Fruit fly (Drosophila melanogaster) whole organism, wandering third instar larva: ENCODE data around the gene fbp.

Experiments used
- Dfd ChIP-seq: fragments of >200 bp; optimal IDR thresholded peaks from 2 replicates; lab custom pipeline; 2017; ENCODE audit warnings: missing biosample characterization, missing genetic modification characterization
- Hr78 ChIP-seq: fragments of >200 bp; optimal IDR thresholded peaks from 2 replicates; lab custom pipeline; 2017; ENCODE audit warnings: missing biosample characterization, missing genetic modification characterization
- psq ChIP-seq: fragments of 200-800 bp; sonication (Bioruptor generic); optimal IDR thresholded peaks from 3 replicates; lab custom pipeline; 2017; ENCODE audit warnings: missing biosample characterization, mild to moderate bottlenecking, missing genetic modification characterization, moderate library complexity

dm6 chr2L:19796111-19796451, 32.1 kb upstream of the fbp start, which contains the start of gene sick:
- TF ChIP-seq Dfd (GFP tag; lab: Kevin White, UChicago) (no peak), Hr78 (GFP tag; lab: Kevin White, UChicago) (no peak), psq (GFP tag; lab: Kevin White, UChicago) (no peak)
